Worm (Caenorhabditis elegans) whole organism, L3 larva: ENCODE measurements around the gene vkmt-1.

Source experiments
- R02D3.7 ChIP-seq: fragments of 150-350 bp; optimal IDR thresholded peaks from 2 replicates; lab custom pipeline; 2014; ENCODE audit warnings: missing biosample characterization, missing genetic modification characterization
- ZK546.5 ChIP-seq: sonication (generic microtip); optimal IDR thresholded peaks from 2 replicates; lab custom pipeline; 2017; ENCODE audit warnings: missing biosample characterization, missing genetic modification characterization
- aly-2 ChIP-seq: fragments of 150-350 bp; optimal IDR thresholded peaks from 2 replicates; lab custom pipeline; 2014; ENCODE audit warnings: missing biosample characterization, missing genetic modification characterization
- ama-1 ChIP-seq: fragments of 150-350 bp; optimal IDR thresholded peaks from 2 replicates; lab custom pipeline; 2018
- ceh-16 ChIP-seq: sonication (generic microtip); optimal IDR thresholded peaks from 2 replicates; lab custom pipeline; 2017; ENCODE audit warnings: missing biosample characterization, missing genetic modification characterization
- ceh-28 ChIP-seq: fragments of 150-350 bp; optimal IDR thresholded peaks from 2 replicates; lab custom pipeline; 2014; ENCODE audit warnings: missing biosample characterization, missing genetic modification reagents, missing genetic modification characterization
- daf-12 ChIP-seq: fragments of 150-350 bp; optimal IDR thresholded peaks from 2 replicates; lab custom pipeline; 2014; ENCODE audit warnings: missing biosample characterization, missing genetic modification reagents, missing genetic modification characterization
- egl-5 ChIP-seq: fragments of 150-350 bp; optimal IDR thresholded peaks from 2 replicates; lab custom pipeline; 2017; ENCODE audit warnings: missing biosample characterization, missing genetic modification reagents, missing genetic modification characterization, inconsistent platforms
- elt-1 ChIP-seq: fragments of 150-350 bp; optimal IDR thresholded peaks from 2 replicates; lab custom pipeline; 2014; ENCODE audit warnings: missing biosample characterization, missing genetic modification characterization
- elt-2 ChIP-seq: sonication (generic microtip); optimal IDR thresholded peaks from 2 replicates; lab custom pipeline; 2016; ENCODE audit warnings: missing genetic modification reagents, mild to moderate bottlenecking, missing genetic modification characterization, missing compliant biosample characterization
- elt-3 ChIP-seq, 3 experiments: fragments of 150-350 bp in 1 of 3; sonication (generic microtip) in 2 of 3; optimal IDR thresholded peaks; 2 replicates in 2 of 3; 4 replicates in 1 of 3; lab custom pipeline; 2014 to 2017; ENCODE audit warnings: missing biosample characterization in 3 of 3, missing genetic modification characterization in 3 of 3
- eor-1 ChIP-seq, 2 experiments: fragments of 150-350 bp; optimal IDR thresholded peaks; 2 replicates each; lab custom pipeline; 2014 to 2018; ENCODE audit warnings: missing biosample characterization in 2 of 2, missing genetic modification characterization in 2 of 2
- fkh-10 ChIP-seq: sonication (generic microtip); optimal IDR thresholded peaks from 2 replicates; lab custom pipeline; 2017; ENCODE audit warnings: missing biosample characterization, missing genetic modification reagents, missing genetic modification characterization
- fkh-2 ChIP-seq: fragments of 150-350 bp; optimal IDR thresholded peaks from 2 replicates; lab custom pipeline; 2014; ENCODE audit warnings: missing biosample characterization, missing genetic modification reagents, missing genetic modification characterization
- fos-1 ChIP-seq: fragments of 150-350 bp; optimal IDR thresholded peaks from 2 replicates; lab custom pipeline; 2014; ENCODE audit warnings: missing biosample characterization, missing genetic modification characterization
- jun-1 ChIP-seq: fragments of 150-350 bp; optimal IDR thresholded peaks from 2 replicates; lab custom pipeline; 2014; ENCODE audit warnings: missing biosample characterization, missing genetic modification reagents, missing genetic modification characterization
- lin-15B ChIP-seq: fragments of 150-350 bp; optimal IDR thresholded peaks from 2 replicates; lab custom pipeline; 2014; ENCODE audit warnings: missing biosample characterization, missing genetic modification characterization
- lin-39 ChIP-seq: fragments of 150-350 bp; optimal IDR thresholded peaks from 2 replicates; lab custom pipeline; 2018; ENCODE audit warnings: missing biosample characterization, missing genetic modification reagents, missing genetic modification characterization
- lsy-12 ChIP-seq: sonication (generic microtip); optimal IDR thresholded peaks from 2 replicates; lab custom pipeline; 2016; ENCODE audit warnings: mild to moderate bottlenecking, missing genetic modification characterization, missing compliant biosample characterization
- mdl-1 ChIP-seq: fragments of 150-350 bp; optimal IDR thresholded peaks from 2 replicates; lab custom pipeline; 2014; ENCODE audit warnings: missing biosample characterization, missing genetic modification characterization
- mml-1 ChIP-seq: fragments of 150-350 bp; sonication (generic microtip); optimal IDR thresholded peaks from 3 replicates; lab custom pipeline; 2014; ENCODE audit warnings: missing biosample characterization, missing genetic modification characterization
- nhr-11 ChIP-seq: fragments of 150-350 bp; optimal IDR thresholded peaks from 2 replicates; lab custom pipeline; 2014; ENCODE audit warnings: missing biosample characterization, missing genetic modification characterization
- nhr-12 ChIP-seq: fragments of 150-350 bp; optimal IDR thresholded peaks from 2 replicates; lab custom pipeline; 2014; ENCODE audit warnings: missing biosample characterization, missing genetic modification characterization
- nhr-23 ChIP-seq: fragments of 150-350 bp; optimal IDR thresholded peaks from 2 replicates; lab custom pipeline; 2014; ENCODE audit warnings: missing biosample characterization, missing genetic modification reagents, missing genetic modification characterization
- nhr-25 ChIP-seq: sonication (generic microtip); optimal IDR thresholded peaks from 2 replicates; lab custom pipeline; 2017; ENCODE audit warnings: missing biosample characterization, missing genetic modification characterization
- nhr-28 ChIP-seq: fragments of 150-350 bp; optimal IDR thresholded peaks from 2 replicates; lab custom pipeline; 2014; ENCODE audit warnings: missing biosample characterization, missing genetic modification characterization
- nhr-67 ChIP-seq: fragments of 150-350 bp; optimal IDR thresholded peaks from 2 replicates; lab custom pipeline; 2014; ENCODE audit warnings: missing biosample characterization, missing genetic modification characterization
- nhr-77 ChIP-seq: fragments of 150-350 bp; optimal IDR thresholded peaks from 2 replicates; lab custom pipeline; 2014; ENCODE audit warnings: missing biosample characterization, missing genetic modification characterization
- pha-4 ChIP-seq: fragments of 150-350 bp; optimal IDR thresholded peaks from 2 replicates; lab custom pipeline; 2014; ENCODE audit warnings: missing biosample characterization, missing genetic modification reagents, missing genetic modification characterization
- pqm-1 ChIP-seq: fragments of 150-350 bp; optimal IDR thresholded peaks from 2 replicates; lab custom pipeline; 2017; ENCODE audit warnings: missing biosample characterization, missing genetic modification characterization, inconsistent platforms
- sea-2 ChIP-seq: fragments of 150-350 bp; sonication (generic microtip); optimal IDR thresholded peaks from 4 replicates; lab custom pipeline; 2014; ENCODE audit warnings: missing biosample characterization, missing genetic modification reagents, missing genetic modification characterization
- skn-1 ChIP-seq: fragments of 150-350 bp; optimal IDR thresholded peaks from 2 replicates; lab custom pipeline; 2014; ENCODE audit warnings: missing biosample characterization, missing genetic modification characterization
- tbx-2 ChIP-seq: sonication (generic microtip); optimal IDR thresholded peaks from 2 replicates; lab custom pipeline; 2016; ENCODE audit warnings: mild to moderate bottlenecking, missing genetic modification characterization, missing compliant biosample characterization
- unc-39 ChIP-seq: sonication (generic microtip); optimal IDR thresholded peaks from 4 replicates; lab custom pipeline; 2017; ENCODE audit warnings: missing biosample characterization, missing genetic modification characterization
- zag-1 ChIP-seq: fragments of 150-350 bp; optimal IDR thresholded peaks from 2 replicates; lab custom pipeline; 2014; ENCODE audit warnings: missing biosample characterization, missing genetic modification characterization
- ztf-11 ChIP-seq: fragments of 150-350 bp; optimal IDR thresholded peaks from 2 replicates; lab custom pipeline; 2014; ENCODE audit warnings: missing biosample characterization, missing genetic modification characterization

Gene vkmt-1

ce11 chrIV:12282157-12282789, 3.7 kb downstream of the vkmt-1 start, which contains the start of the genes C42C1.12 and C42C1.19 (continued):
- TF ChIP-seq eor-1 (tag; optimal IDR thresholded peaks at IDR 0.05; lab: Kevin White, UChicago): no peak

- TF ChIP-seq ama-1 (lab: Kevin White, UChicago) (no peak), zag-1 (tag; lab: Kevin White, UChicago) (no peak), daf-12 (tag; lab: Kevin White, UChicago) (no peak), nhr-11 (tag; lab: Kevin White, UChicago) (no peak), nhr-23 (no peak), nhr-12 (no peak), mml-1 (tag; lab: Kevin White, UChicago) (no peak), mdl-1 (tag; lab: Kevin White, UChicago) (no peak), elt-2 (tag; lab: Kevin White, UChicago) (no peak), aly-2 (tag; lab: Kevin White, UChicago) (no peak), fos-1 (no peak), ceh-28 (no peak), eor-1 (tag; optimal IDR thresholded peaks at IDR 0.05; lab: Kevin White, UChicago) (no peak), ztf-11 (tag; lab: Kevin White, UChicago) (no peak), ceh-16 (tag; lab: Kevin White, UChicago) (no peak), nhr-28 (tag; lab: Kevin White, UChicago) (no peak), R02D3.7 (tag; lab: Kevin White, UChicago) (no peak), elt-3 (tag; optimal IDR thresholded peaks at IDR 0.05; lab: Kevin White, UChicago) (no peak), nhr-67 (no peak)
Measured at ce11 chrIV:12282873-12283272, 4.3 kb downstream of the vkmt-1 start, which contains the start of gene hpo-12. hpo-12 (plus strand) TSS chrIV:12283173.

- TF ChIP-seq mml-1 (tag; lab: Kevin White, UChicago) (no peak), fkh-2 (tag; lab: Kevin White, UChicago) (no peak), egl-5 (no peak)
Measured at ce11 chrIV:12287628-12288027, 9.1 kb downstream of the vkmt-1 start, which contains the start of gene erl-1. erl-1 (plus strand) TSS chrIV:12287928.

- TF ChIP-seq fos-1 (no peak), daf-12 (tag; lab: Kevin White, UChicago) (no peak), pha-4 (tag; lab: Kevin White, UChicago) (no peak), aly-2 (tag; lab: Kevin White, UChicago) (no peak), pqm-1 (tag; lab: Kevin White, UChicago) (no peak), nhr-23 (no peak), nhr-77 (no peak), nhr-11 (tag; lab: Kevin White, UChicago) (no peak), lin-15B (no peak), eor-1 (tag; optimal IDR thresholded peaks at IDR 0.05; lab: Kevin White, UChicago) (no peak), zag-1 (tag; lab: Kevin White, UChicago) (no peak), tbx-2 (no peak)
Measured at ce11 chrIV:12289149-12289548, 10.6 kb downstream of the vkmt-1 start, which contains the start of gene C42C1.9. C42C1.9 (plus strand) TSS chrIV:12289449.

ce11 chrIV:12290744-12291143, 12.2 kb downstream of the vkmt-1 start, which contains the start of gene C42C1.8:
C42C1.8 (plus strand) TSS chrIV:12291044.
- TF ChIP-seq sea-2 (GFP tag; lab: Kevin White, UChicago): no peak
- no peak for TF ChIP-seq nhr-12
- no peak for TF ChIP-seq ZK546.5 (tag; lab: Kevin White, UChicago)
- TF ChIP-seq mml-1 (tag; lab: Kevin White, UChicago): no peak
- TF ChIP-seq tbx-2: no peak
- no peak for TF ChIP-seq lin-15B
- TF ChIP-seq lsy-12 (tag; lab: Kevin White, UChicago): no peak
- no peak for TF ChIP-seq fkh-10 (GFP tag; lab: Kevin White, UChicago)
- no peak for TF ChIP-seq R02D3.7 (tag; lab: Kevin White, UChicago)
- TF ChIP-seq mdl-1 (tag; lab: Kevin White, UChicago): no peak

- no peak for TF ChIP-seq ZK546.5 (tag; lab: Kevin White, UChicago)
- TF ChIP-seq R02D3.7 (tag; lab: Kevin White, UChicago): no peak
- no peak for TF ChIP-seq elt-2 (tag; lab: Kevin White, UChicago)
- TF ChIP-seq unc-39 (tag; lab: Kevin White, UChicago): no peak
- no peak for TF ChIP-seq mml-1 (tag; lab: Kevin White, UChicago)
- no peak for TF ChIP-seq lin-15B
- TF ChIP-seq elt-1 (tag; lab: Kevin White, UChicago): no peak
- TF ChIP-seq ceh-28: no peak
- no peak for TF ChIP-seq ztf-11 (tag; lab: Kevin White, UChicago)
- no peak for TF ChIP-seq nhr-25 (tag; lab: Kevin White, UChicago)
- no peak for TF ChIP-seq lsy-12 (tag; lab: Kevin White, UChicago)
- no peak for TF ChIP-seq lin-39 (tag; lab: Kevin White, UChicago)
- TF ChIP-seq daf-12 (tag; lab: Kevin White, UChicago): no peak
- no peak for TF ChIP-seq nhr-11 (tag; lab: Kevin White, UChicago)
- no peak for TF ChIP-seq jun-1
- TF ChIP-seq nhr-23: no peak
- no peak for TF ChIP-seq skn-1 (tag; lab: Kevin White, UChicago)
- TF ChIP-seq, all 47 proteins: peak for 0
Measured at ce11 chrIV:12301161-12301560, 22.6 kb downstream of the vkmt-1 start, which contains the start of gene oac-59. oac-59 (minus strand) TSS chrIV:12301261.
